Worm (Caenorhabditis elegans) whole organism, early embryonic: ENCODE results near the gene srz-10.

Experiments used
- B0310.2 ChIP-seq: sonication (generic microtip); optimal IDR thresholded peaks from 2 replicates; lab custom pipeline; 2016; ENCODE audit warnings: mild to moderate bottlenecking, missing genetic modification characterization, missing compliant biosample characterization
- F13C5.2 ChIP-seq: sonication (generic microtip); optimal IDR thresholded peaks from 2 replicates; lab custom pipeline; 2017; ENCODE audit warnings: mild to moderate bottlenecking, missing genetic modification characterization, inconsistent platforms, missing compliant biosample characterization
- aly-1 ChIP-seq: sonication (generic microtip); optimal IDR thresholded peaks from 2 replicates; lab custom pipeline; 2016; ENCODE audit warnings: missing genetic modification characterization, missing compliant biosample characterization
- ama-1 ChIP-seq: fragments of 150-350 bp; optimal IDR thresholded peaks from 2 replicates; lab custom pipeline; 2014
- ceh-13 ChIP-seq: fragments of 200-800 bp; sonication (Bioruptor generic); optimal IDR thresholded peaks from 2 replicates; lab custom pipeline; 2018; ENCODE audit warnings: mild to moderate bottlenecking, missing genetic modification characterization, missing compliant biosample characterization
- ceh-36 ChIP-seq: sonication (generic microtip); optimal IDR thresholded peaks from 2 replicates; lab custom pipeline; 2016; ENCODE audit warnings: missing genetic modification characterization, inconsistent platforms, missing compliant biosample characterization
- ets-7 ChIP-seq: sonication (generic microtip); optimal IDR thresholded peaks from 2 replicates; lab custom pipeline; 2016; ENCODE audit warnings: missing genotype, missing genetic modification characterization, missing compliant biosample characterization
- hnd-1 ChIP-seq: sonication (generic microtip); optimal IDR thresholded peaks from 2 replicates; lab custom pipeline; 2016; ENCODE audit warnings: missing genetic modification characterization, missing compliant biosample characterization
- pes-1 ChIP-seq: fragments of 200-800 bp; sonication (Bioruptor generic); IDR thresholded peaks from 2 replicates; pipeline ENCODE4 v1.3.6; 2022; ENCODE audit warnings: missing genetic modification reagents, missing genetic modification characterization, missing compliant biosample characterization
- scrt-1 ChIP-seq: fragments of 200-800 bp; sonication (Bioruptor generic); IDR thresholded peaks from 2 replicates; pipeline ENCODE4 v1.3.6; 2022; ENCODE audit warnings: missing genetic modification characterization, missing compliant biosample characterization
- tbx-11 ChIP-seq: fragments of 200-800 bp; sonication (Bioruptor generic); IDR thresholded peaks from 2 replicates; pipeline ENCODE4 v1.3.6; 2022; ENCODE audit warnings: missing genetic modification characterization, missing compliant biosample characterization
- tbx-37 ChIP-seq: fragments of 200-800 bp; sonication (Bioruptor generic); conservative IDR thresholded peaks from 2 replicates; pipeline ENCODE4 v1.3.6; 2022; ENCODE audit warnings: missing genetic modification reagents, missing genetic modification characterization, missing compliant biosample characterization
- tra-4 ChIP-seq: sonication (generic microtip); optimal IDR thresholded peaks from 2 replicates; lab custom pipeline; 2017; ENCODE audit warnings: missing genetic modification characterization, missing compliant biosample characterization

- TF ChIP-seq F13C5.2 (tag; lab: Kevin White, UChicago): no peak
- TF ChIP-seq tra-4 (tag; lab: Kevin White, UChicago): no peak
- no peak for TF ChIP-seq ama-1 (lab: Kevin White, UChicago)
- no peak for TF ChIP-seq hnd-1 (tag; lab: Kevin White, UChicago)
- TF ChIP-seq B0310.2: no peak
- no peak for TF ChIP-seq ceh-13 (GFP tag; lab: Kevin White, UChicago)
- no peak for TF ChIP-seq aly-1 (tag; lab: Kevin White, UChicago)
- no peak for TF ChIP-seq ceh-36 (tag; lab: Kevin White, UChicago)
- no peak for TF ChIP-seq tbx-11 (GFP tag; lab: Robert Waterston, UW)
- no peak for TF ChIP-seq tbx-37
- TF ChIP-seq ets-7 (tag; lab: Kevin White, UChicago): no peak
- TF ChIP-seq pes-1 (GFP tag; lab: Robert Waterston, UW): no peak
- TF ChIP-seq scrt-1 (GFP tag; lab: Robert Waterston, UW): no peak
Measured at ce11 chrV:15309011-15309410, at the start of gene srz-10.
